Worm (Caenorhabditis elegans) whole organism, L2 larva: ENCODE measurements around the gene T07E3.4.
A peak's percentile ranks its signal among the peaks of the same experiment; 100 is the strongest.

ENCODE experiments used
- C34F6.9 ChIP-seq: fragments of 150-350 bp; optimal IDR thresholded peaks from 2 replicates; lab custom pipeline; 2014; ENCODE audit warnings: missing biosample characterization, missing genetic modification characterization
- F13H6.1 ChIP-seq: sonication (generic microtip); optimal IDR thresholded peaks from 2 replicates; lab custom pipeline; 2016; ENCODE audit warnings: missing genetic modification characterization, missing compliant biosample characterization
- aly-2 ChIP-seq: fragments of 150-350 bp; optimal IDR thresholded peaks from 2 replicates; lab custom pipeline; 2014; ENCODE audit warnings: missing biosample characterization, missing genetic modification characterization
- ceh-16 ChIP-seq: fragments of 150-350 bp; optimal IDR thresholded peaks from 2 replicates; lab custom pipeline; 2014; ENCODE audit warnings: missing biosample characterization, missing genetic modification characterization
- egl-27 ChIP-seq: sonication (generic microtip); optimal IDR thresholded peaks from 3 replicates; lab custom pipeline; 2017; ENCODE audit warnings: missing biosample characterization, missing genetic modification reagents, missing genetic modification characterization
- elt-1 ChIP-seq: fragments of 150-350 bp; optimal IDR thresholded peaks from 2 replicates; lab custom pipeline; 2014; ENCODE audit warnings: missing biosample characterization, missing genetic modification characterization
- fos-1 ChIP-seq: fragments of 150-350 bp; optimal IDR thresholded peaks from 2 replicates; lab custom pipeline; 2014; ENCODE audit warnings: missing biosample characterization, missing genetic modification characterization
- lsy-2 ChIP-seq, 2 experiments: fragments of 150-350 bp in 1 of 2; sonication (generic microtip) in 1 of 2; optimal IDR thresholded peaks; 2 replicates each; lab custom pipeline; 2014 to 2017; ENCODE audit warnings: missing biosample characterization in 2 of 2, missing genetic modification characterization in 2 of 2
- nhr-10 ChIP-seq: sonication (generic microtip); optimal IDR thresholded peaks from 2 replicates; lab custom pipeline; 2017; ENCODE audit warnings: missing biosample characterization, missing genetic modification characterization
- nhr-11 ChIP-seq: fragments of 150-350 bp; optimal IDR thresholded peaks from 2 replicates; lab custom pipeline; 2014; ENCODE audit warnings: missing biosample characterization, missing genetic modification characterization
- nhr-12 ChIP-seq: fragments of 150-350 bp; optimal IDR thresholded peaks from 2 replicates; lab custom pipeline; 2014; ENCODE audit warnings: missing biosample characterization, missing genetic modification characterization
- nhr-129 ChIP-seq: fragments of 150-350 bp; optimal IDR thresholded peaks from 2 replicates; lab custom pipeline; 2014; ENCODE audit warnings: missing biosample characterization, missing genetic modification characterization
- nhr-25 ChIP-seq: fragments of 150-350 bp; sonication (generic microtip); optimal IDR thresholded peaks from 3 replicates; lab custom pipeline; 2014; ENCODE audit warnings: missing biosample characterization, missing genetic modification characterization
- nhr-6 ChIP-seq: fragments of 150-350 bp; optimal IDR thresholded peaks from 2 replicates; lab custom pipeline; 2014; ENCODE audit warnings: missing biosample characterization, missing genetic modification characterization
- sem-4 ChIP-seq: fragments of 150-350 bp; optimal IDR thresholded peaks from 2 replicates; lab custom pipeline; 2014; ENCODE audit warnings: missing biosample characterization, missing genetic modification reagents, missing genetic modification characterization
- skn-1 ChIP-seq: sonication (generic microtip); optimal IDR thresholded peaks from 2 replicates; lab custom pipeline; 2017; ENCODE audit warnings: missing biosample characterization, missing genetic modification characterization
- sma-9 ChIP-seq, 2 experiments: fragments of 150-350 bp in 1 of 2; sonication (generic microtip) in 1 of 2; optimal IDR thresholded peaks; 2 replicates each; lab custom pipeline; 2014 to 2016; ENCODE audit warnings: missing genetic modification characterization in 2 of 2, mild to moderate bottlenecking in 1 of 2, missing biosample characterization in 1 of 2, missing compliant biosample characterization in 1 of 2, missing genetic modification reagents in 1 of 2, moderate library complexity in 1 of 2
- ztf-4 ChIP-seq: fragments of 150-350 bp; optimal IDR thresholded peaks from 2 replicates; lab custom pipeline; 2014; ENCODE audit warnings: missing biosample characterization, missing genetic modification characterization

T07E3.4 gene

DNA sequence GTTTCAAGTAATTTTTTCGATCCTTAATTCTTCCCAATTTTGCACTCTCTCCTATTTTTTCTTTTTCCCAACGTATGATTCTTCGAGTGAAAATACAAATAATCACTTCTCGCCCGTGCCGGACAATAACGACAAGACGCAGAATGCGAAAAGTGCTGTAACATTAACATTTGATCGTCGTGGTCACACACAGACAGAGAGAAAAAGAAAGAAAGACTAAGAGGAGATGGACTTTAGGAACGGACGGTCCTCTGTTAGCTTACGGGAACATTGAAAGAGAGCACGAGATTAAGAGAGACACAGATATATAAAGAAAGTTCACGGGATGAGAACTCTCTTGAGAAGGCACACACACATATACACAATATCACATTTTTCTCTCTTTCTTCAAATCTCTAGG lies 50.1 kb downstream of the T07E3.4 start:
- TF ChIP-seq sem-4 (tag; lab: Kevin White, UChicago) (peak; percentile 31), nhr-6 (tag; lab: Kevin White, UChicago) (no peak), nhr-25 (tag; lab: Kevin White, UChicago) (no peak), C34F6.9 (peak; percentile 12), lsy-2 (tag; optimal IDR thresholded peaks at IDR 0.05; lab: Kevin White, UChicago) (no peak), aly-2 (no peak), elt-1 (no peak), sma-9 (GFP tag; optimal IDR thresholded peaks at IDR 0.05; lab: Kevin White, UChicago) (no peak), sma-9 (tag; optimal IDR thresholded peaks at IDR 0.05; lab: Kevin White, UChicago) (no peak), ceh-16 (tag; lab: Kevin White, UChicago) (no peak), fos-1 (peak; percentile 17), nhr-129 (tag; lab: Kevin White, UChicago) (no peak), F13H6.1 (peak; percentile 7), nhr-10 (tag; lab: Kevin White, UChicago) (no peak), skn-1 (no peak), nhr-11 (tag; lab: Kevin White, UChicago) (no peak), nhr-12 (tag; lab: Kevin White, UChicago) (no peak), ztf-4 (tag; lab: Kevin White, UChicago) (no peak), egl-27 (tag; lab: Kevin White, UChicago) (no peak)
- TF ChIP-seq, all 48 proteins: peak for 4
